Worm (Caenorhabditis elegans) whole organism, early embryonic: Measurements from ENCODE around the gene nlp-3.

Experiments used
- B0310.2 ChIP-seq: sonication (generic microtip); optimal IDR thresholded peaks from 2 replicates; lab custom pipeline; 2016; ENCODE audit warnings: mild to moderate bottlenecking, missing genetic modification characterization, missing compliant biosample characterization
- F13C5.2 ChIP-seq: sonication (generic microtip); optimal IDR thresholded peaks from 2 replicates; lab custom pipeline; 2017; ENCODE audit warnings: mild to moderate bottlenecking, missing genetic modification characterization, inconsistent platforms, missing compliant biosample characterization
- aly-1 ChIP-seq: sonication (generic microtip); optimal IDR thresholded peaks from 2 replicates; lab custom pipeline; 2016; ENCODE audit warnings: missing genetic modification characterization, missing compliant biosample characterization
- ama-1 ChIP-seq: fragments of 150-350 bp; optimal IDR thresholded peaks from 2 replicates; lab custom pipeline; 2014
- ceh-13 ChIP-seq: fragments of 200-800 bp; sonication (Bioruptor generic); optimal IDR thresholded peaks from 2 replicates; lab custom pipeline; 2018; ENCODE audit warnings: mild to moderate bottlenecking, missing genetic modification characterization, missing compliant biosample characterization
- ets-7 ChIP-seq: sonication (generic microtip); optimal IDR thresholded peaks from 2 replicates; lab custom pipeline; 2016; ENCODE audit warnings: missing genotype, missing genetic modification characterization, missing compliant biosample characterization
- flt-1 ChIP-seq: fragments of 200-800 bp; sonication (Bioruptor generic); IDR thresholded peaks from 2 replicates; pipeline ENCODE4 v1.3.6; 2022; ENCODE audit warnings: missing genetic modification characterization, missing compliant biosample characterization
- hmbx-1 ChIP-seq: sonication (generic microtip); optimal IDR thresholded peaks from 2 replicates; lab custom pipeline; 2016; ENCODE audit warnings: mild to moderate bottlenecking, missing genetic modification characterization, missing compliant biosample characterization
- hmg-4 ChIP-seq: fragments of 200-800 bp; sonication (Bioruptor generic); optimal IDR thresholded peaks from 2 replicates; lab custom pipeline; 2018; ENCODE audit warnings: mild to moderate bottlenecking, missing genetic modification characterization, missing compliant biosample characterization
- hnd-1 ChIP-seq: sonication (generic microtip); optimal IDR thresholded peaks from 2 replicates; lab custom pipeline; 2016; ENCODE audit warnings: missing genetic modification characterization, missing compliant biosample characterization
- pes-1 ChIP-seq: fragments of 200-800 bp; sonication (Bioruptor generic); IDR thresholded peaks from 2 replicates; pipeline ENCODE4 v1.3.6; 2022; ENCODE audit warnings: missing genetic modification reagents, missing genetic modification characterization, missing compliant biosample characterization
- tbx-11 ChIP-seq: fragments of 200-800 bp; sonication (Bioruptor generic); IDR thresholded peaks from 2 replicates; pipeline ENCODE4 v1.3.6; 2022; ENCODE audit warnings: missing genetic modification characterization, missing compliant biosample characterization
- tra-4 ChIP-seq: sonication (generic microtip); optimal IDR thresholded peaks from 2 replicates; lab custom pipeline; 2017; ENCODE audit warnings: missing genetic modification characterization, missing compliant biosample characterization

DNA sequence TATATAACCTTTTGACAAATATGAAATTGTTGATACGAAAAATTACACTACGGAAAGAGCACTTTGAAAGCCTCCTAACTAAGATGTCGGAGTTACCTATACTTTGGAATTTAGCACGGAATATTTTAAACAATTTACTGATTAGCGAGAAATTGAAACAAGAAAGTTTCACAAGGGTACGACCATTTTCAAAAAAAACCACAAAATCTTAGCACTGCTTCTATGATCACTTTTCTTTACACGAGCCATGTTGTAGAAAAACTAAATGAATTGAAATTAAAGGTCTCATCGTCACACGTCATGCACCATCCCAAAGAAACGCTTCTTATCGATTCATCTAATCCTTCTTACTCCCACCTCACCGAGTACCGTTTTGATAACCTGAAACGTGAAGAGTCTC lies 43.4 kb downstream of the nlp-3 start, which contains the start of gene F09A5.2:
- no peak for TF ChIP-seq hmg-4 (GFP tag; lab: Kevin White, UChicago)
- TF ChIP-seq hmbx-1: no peak
- TF ChIP-seq aly-1 (tag; lab: Kevin White, UChicago): no peak
- TF ChIP-seq ets-7 (tag; lab: Kevin White, UChicago): no peak
- no peak for TF ChIP-seq hnd-1 (tag; lab: Kevin White, UChicago)
- TF ChIP-seq ama-1 (lab: Kevin White, UChicago): no peak
- TF ChIP-seq pes-1 (GFP tag; lab: Robert Waterston, UW): no peak
- no peak for TF ChIP-seq B0310.2 (tag; lab: Kevin White, UChicago)
- TF ChIP-seq ceh-13 (GFP tag; lab: Kevin White, UChicago): no peak
- TF ChIP-seq flt-1 (GFP tag; lab: Robert Waterston, UW): no peak
- TF ChIP-seq tra-4 (tag; lab: Kevin White, UChicago): no peak
- no peak for TF ChIP-seq tbx-11 (GFP tag; lab: Robert Waterston, UW)
- TF ChIP-seq F13C5.2 (tag; lab: Kevin White, UChicago): no peak
